Fruit fly (Drosophila melanogaster) whole organism, embryonic: ENCODE data around the gene CG16798.
A peak's percentile ranks its signal among the peaks of the same experiment; 100 is the strongest.

Experiments
- Atf6 ChIP-seq: fragments of 200-800 bp; sonication (Bioruptor generic); IDR thresholded peaks from 2 replicates; pipeline ENCODE4 v1.3.6; 2022; ENCODE audit warnings: missing biosample characterization, missing genetic modification characterization
- Bgb ChIP-seq: fragments of 200-800 bp; sonication (Bioruptor generic); IDR thresholded peaks from 2 replicates; pipeline ENCODE4 v1.3.6; 2022; ENCODE audit warnings: missing biosample characterization, missing genetic modification characterization; ENCODE audit not compliant: partially characterized antibody
- CG10959 ChIP-seq: fragments of 200-800 bp; sonication (Bioruptor generic); IDR thresholded peaks from 2 replicates; pipeline ENCODE4 v1.3.6; 2022; ENCODE audit warnings: missing biosample characterization, missing genetic modification characterization
- CG11398 ChIP-seq: fragments of 200-800 bp; sonication (Bioruptor generic); optimal IDR thresholded peaks from 2 replicates; lab custom pipeline; 2016; ENCODE audit warnings: missing biosample characterization, missing genetic modification characterization
- CG13775 ChIP-seq: fragments of 200-800 bp; sonication (Bioruptor generic); optimal IDR thresholded peaks from 3 replicates; lab custom pipeline; 2017; ENCODE audit warnings: missing biosample characterization, mild to moderate bottlenecking, missing genetic modification characterization
- CG15269 ChIP-seq: fragments of 200-800 bp; sonication (Bioruptor generic); optimal IDR thresholded peaks from 2 replicates; lab custom pipeline; 2018; ENCODE audit warnings: missing biosample characterization, mild to moderate bottlenecking, missing genetic modification characterization, moderate library complexity
- CG1602 ChIP-seq: fragments of 200-800 bp; sonication (Bioruptor generic); optimal IDR thresholded peaks from 3 replicates; lab custom pipeline; 2016; ENCODE audit warnings: missing biosample characterization, missing genetic modification characterization
- CG17328 ChIP-seq: fragments of 200-800 bp; sonication (Bioruptor generic); IDR thresholded peaks from 2 replicates; pipeline ENCODE4 v1.3.6; 2022; ENCODE audit warnings: missing biosample characterization, missing genetic modification characterization
- CG17612 ChIP-seq: fragments of 200-800 bp; sonication (Bioruptor generic); IDR thresholded peaks from 2 replicates; pipeline ENCODE4 v1.3.6; 2022; ENCODE audit warnings: missing biosample characterization, missing genetic modification characterization
- CG1792 ChIP-seq: fragments of 200-800 bp; sonication (Bioruptor generic); optimal IDR thresholded peaks from 2 replicates; lab custom pipeline; 2016; ENCODE audit warnings: missing biosample characterization, missing genetic modification characterization
- CG18619 ChIP-seq: fragments of 200-800 bp; sonication (Bioruptor generic); optimal IDR thresholded peaks from 3 replicates; lab custom pipeline; 2017; ENCODE audit warnings: missing biosample characterization, mild to moderate bottlenecking, missing genetic modification characterization
- CG2712 ChIP-seq: fragments of 200-800 bp; optimal IDR thresholded peaks from 3 replicates; lab custom pipeline; 2019; ENCODE audit warnings: missing biosample characterization, mild to moderate bottlenecking, missing genetic modification characterization, moderate library complexity
- CG3281 ChIP-seq: fragments of 200-800 bp; sonication (Bioruptor generic); optimal IDR thresholded peaks from 3 replicates; lab custom pipeline; 2017; ENCODE audit warnings: missing biosample characterization, mild to moderate bottlenecking, missing genetic modification characterization
- CG33557 ChIP-seq: fragments of 200-800 bp; sonication (Bioruptor generic); optimal IDR thresholded peaks from 2 replicates; lab custom pipeline; 2019; ENCODE audit warnings: missing biosample characterization, mild to moderate bottlenecking, missing genetic modification characterization, moderate library complexity
- CG42726 ChIP-seq: fragments of 200-800 bp; sonication (Bioruptor generic); IDR thresholded peaks from 2 replicates; pipeline ENCODE4 v1.3.6; 2022; ENCODE audit warnings: missing biosample characterization, missing genetic modification characterization; ENCODE audit not compliant: partially characterized antibody
- CG6254 ChIP-seq: fragments of 200-800 bp; sonication (Bioruptor generic); optimal IDR thresholded peaks from 3 replicates; lab custom pipeline; 2017; ENCODE audit warnings: mild to moderate bottlenecking, missing biosample characterization, missing genetic modification reagents, missing genetic modification characterization
- CG6689 ChIP-seq: fragments of 200-800 bp; sonication (Bioruptor generic); IDR thresholded peaks from 2 replicates; pipeline ENCODE4 v1.3.6; 2022; ENCODE audit warnings: missing biosample characterization, missing genetic modification characterization
- CG8281 ChIP-seq: fragments of 200-800 bp; sonication (Bioruptor generic); optimal IDR thresholded peaks from 2 replicates; lab custom pipeline; 2018; ENCODE audit warnings: missing biosample characterization, mild to moderate bottlenecking, missing genetic modification characterization, moderate library complexity
- CG8924 ChIP-seq: fragments of 200-800 bp; optimal IDR thresholded peaks from 3 replicates; lab custom pipeline; 2019; ENCODE audit warnings: missing biosample characterization, mild to moderate bottlenecking, missing genetic modification characterization, moderate library complexity
- CG9215 ChIP-seq: fragments of 200-800 bp; sonication (Bioruptor generic); IDR thresholded peaks from 2 replicates; pipeline ENCODE4 v1.3.6; 2022; ENCODE audit warnings: missing biosample characterization, missing genetic modification characterization
- CG9932 ChIP-seq: fragments of 200-800 bp; sonication (Bioruptor generic); IDR thresholded peaks from 2 replicates; pipeline ENCODE4 v1.3.6; 2022; ENCODE audit warnings: missing biosample characterization, missing genetic modification characterization
- Deaf1 ChIP-seq: fragments of 200-800 bp; optimal IDR thresholded peaks from 3 replicates; lab custom pipeline; 2019; ENCODE audit warnings: missing biosample characterization, mild to moderate bottlenecking, missing genetic modification characterization, moderate library complexity
- Dek ChIP-seq: fragments of 200-800 bp; sonication (Bioruptor generic); optimal IDR thresholded peaks from 3 replicates; lab custom pipeline; 2019; ENCODE audit warnings: missing biosample characterization, mild to moderate bottlenecking, missing genetic modification characterization, moderate library complexity
- Fer3 ChIP-seq: fragments of 200-800 bp; sonication (Bioruptor generic); optimal IDR thresholded peaks from 2 replicates; lab custom pipeline; 2018; ENCODE audit warnings: missing biosample characterization, mild to moderate bottlenecking, missing genetic modification characterization, moderate library complexity
- H2.0 ChIP-seq: fragments of 200-800 bp; sonication (Bioruptor generic); IDR thresholded peaks from 2 replicates; pipeline ENCODE4 v1.3.6; 2022; ENCODE audit warnings: missing biosample characterization, missing genetic modification characterization
- Mad ChIP-seq: fragments of 200-800 bp; sonication (Bioruptor generic); optimal IDR thresholded peaks from 2 replicates; lab custom pipeline; 2016; ENCODE audit warnings: missing biosample characterization, missing genetic modification characterization
- ato ChIP-seq: fragments of 200-800 bp; sonication (Bioruptor generic); IDR thresholded peaks from 2 replicates; pipeline ENCODE4 v1.3.6; 2022; ENCODE audit warnings: missing biosample characterization, missing genetic modification characterization; ENCODE audit not compliant: partially characterized antibody
- az2 ChIP-seq: fragments of 200-800 bp; sonication (Bioruptor generic); optimal IDR thresholded peaks from 3 replicates; lab custom pipeline; 2016; ENCODE audit warnings: missing biosample characterization, missing genetic modification characterization
- crp ChIP-seq, 2 experiments: fragments of 200-800 bp; sonication (Bioruptor generic); optimal IDR thresholded peaks; 2 replicates in 1 of 2; 3 replicates in 1 of 2; lab custom pipeline; 2017; ENCODE audit warnings: missing biosample characterization in 2 of 2, missing genetic modification characterization in 2 of 2, mild to moderate bottlenecking in 1 of 2, moderate library complexity in 1 of 2
- eve ChIP-seq, 2 experiments: fragments of >200 bp; optimal IDR thresholded peaks; 2 replicates each; lab custom pipeline; 2017; ENCODE audit warnings: missing biosample characterization in 2 of 2, missing genetic modification characterization in 2 of 2
- gcm ChIP-seq: fragments of 200-800 bp; sonication (Bioruptor generic); optimal IDR thresholded peaks from 2 replicates; lab custom pipeline; 2019; ENCODE audit warnings: missing biosample characterization, mild to moderate bottlenecking, missing genetic modification characterization, moderate library complexity
- gsb ChIP-seq: fragments of 200-800 bp; sonication (Bioruptor generic); IDR thresholded peaks from 2 replicates; pipeline ENCODE4 v1.3.6; 2022; ENCODE audit warnings: missing biosample characterization, missing genetic modification characterization
- ind ChIP-seq: fragments of 200-800 bp; sonication (Bioruptor generic); optimal IDR thresholded peaks from 3 replicates; lab custom pipeline; 2016; ENCODE audit warnings: missing biosample characterization, missing genetic modification characterization
- inv ChIP-seq: fragments of 200-800 bp; sonication (Bioruptor generic); IDR thresholded peaks from 2 replicates; pipeline ENCODE4 v1.3.6; 2022; ENCODE audit warnings: missing biosample characterization, missing genetic modification characterization; ENCODE audit not compliant: partially characterized antibody
- kay ChIP-seq: fragments of 200-800 bp; sonication (Bioruptor generic); optimal IDR thresholded peaks from 2 replicates; lab custom pipeline; 2016; ENCODE audit warnings: missing biosample characterization, missing genetic modification characterization
- kni ChIP-seq: fragments of 200-800 bp; sonication (Bioruptor generic); optimal IDR thresholded peaks from 3 replicates; lab custom pipeline; 2017; ENCODE audit warnings: mild to moderate bottlenecking, missing biosample characterization, missing genetic modification reagents, missing genetic modification characterization
- knrl ChIP-seq: fragments of 200-800 bp; sonication (Bioruptor generic); IDR thresholded peaks from 3 replicates; pipeline ENCODE4 v1.3.6; 2022; ENCODE audit warnings: missing biosample characterization, missing genetic modification characterization; ENCODE audit not compliant: partially characterized antibody
- odd ChIP-seq: fragments of 200-800 bp; sonication (Bioruptor generic); optimal IDR thresholded peaks from 2 replicates; lab custom pipeline; 2017; ENCODE audit warnings: missing biosample characterization, mild to moderate bottlenecking, missing genetic modification characterization
- pan ChIP-seq, 4 experiments: fragments of >200 bp in 3 of 4; fragments of 200-800 bp in 1 of 4; sonication (Bioruptor generic) in 1 of 4; optimal IDR thresholded peaks in 3 of 4; IDR thresholded peaks in 1 of 4; 2 replicates each; pipeline versions ENCODE4 v1.3.6 to Lab custom; 2017 to 2022; ENCODE audit warnings: missing biosample characterization in 2 of 4, missing genetic modification characterization in 2 of 4, mixed read lengths in 1 of 4
- pzg ChIP-seq: fragments of 200-800 bp; sonication (Bioruptor generic); optimal IDR thresholded peaks from 3 replicates; lab custom pipeline; 2018; ENCODE audit warnings: missing biosample characterization, mild to moderate bottlenecking, missing genetic modification characterization, moderate library complexity
- row ChIP-seq: fragments of 200-800 bp; sonication (Bioruptor generic); IDR thresholded peaks from 3 replicates; pipeline ENCODE4 v1.3.6; 2022; ENCODE audit warnings: missing biosample characterization, missing genetic modification characterization
- schlank ChIP-seq: fragments of 200-800 bp; sonication (Bioruptor generic); optimal IDR thresholded peaks from 2 replicates; lab custom pipeline; 2018; ENCODE audit warnings: missing biosample characterization, mild to moderate bottlenecking, missing genetic modification characterization
- sens-2 ChIP-seq: fragments of 200-800 bp; sonication (Bioruptor generic); IDR thresholded peaks from 2 replicates; pipeline ENCODE4 v1.3.6; 2022; ENCODE audit warnings: missing biosample characterization, missing genetic modification characterization
- stwl ChIP-seq: fragments of 200-800 bp; sonication (Bioruptor generic); optimal IDR thresholded peaks from 3 replicates; lab custom pipeline; 2018; ENCODE audit warnings: missing biosample characterization, mild to moderate bottlenecking, missing genetic modification characterization, moderate library complexity
- tap ChIP-seq: fragments of 200-800 bp; optimal IDR thresholded peaks from 3 replicates; lab custom pipeline; 2019; ENCODE audit warnings: missing biosample characterization, mild to moderate bottlenecking, missing genetic modification characterization, moderate library complexity
- tin ChIP-seq: fragments of 200-800 bp; sonication (Bioruptor generic); optimal IDR thresholded peaks from 3 replicates; lab custom pipeline; 2016; ENCODE audit warnings: missing biosample characterization, missing genetic modification characterization
- zen ChIP-seq: fragments of 200-800 bp; sonication (Bioruptor generic); optimal IDR thresholded peaks from 3 replicates; lab custom pipeline; 2018; ENCODE audit warnings: missing biosample characterization, mild to moderate bottlenecking, missing genetic modification characterization, moderate library complexity

The CG16798 gene

dm6 chr2L:20416754-20417563, 34.8 kb upstream of the CG16798 start, which contains the start of the genes CG10949 and Arpc2 (continued):
- TF ChIP-seq gsb (GFP tag; lab: Robert Waterston, UW) (no peak), CG15269 (tag; lab: Kevin White, UChicago) (peak; percentile 75), Atf6 (GFP tag; lab: Robert Waterston, UW) (no peak), CG6254 (GFP tag; lab: Kevin White, UChicago) (peak; percentile 12), CG8924 (tag; lab: Kevin White, UChicago) (peak; percentile 64), ind (GFP tag; lab: Kevin White, UChicago) (peak; percentile 56), stwl (tag; lab: Kevin White, UChicago) (peak; percentile 66), crp (GFP tag; optimal IDR thresholded peaks at IDR 0.05; lab: Kevin White, UChicago) (peak; percentile 39 to 80), kay (GFP tag; lab: Kevin White, UChicago) (no peak), Mad (GFP tag; lab: Kevin White, UChicago) (peak; percentile 8), CG6689 (GFP tag; lab: Robert Waterston, UW) (peak; percentile 48; the same call in 1 of the 2 replicates), eve (GFP tag; optimal IDR thresholded peaks at IDR 0.05; lab: Kevin White, UChicago) (no peak), Deaf1 (tag; lab: Kevin White, UChicago) (peak; percentile 31), H2.0 (GFP tag; lab: Robert Waterston, UW) (peak; percentile 38; the same call in 1 of the 2 replicates), CG2712 (peak; percentile 75), CG17328 (no peak), CG13775 (GFP tag; lab: Kevin White, UChicago) (peak; percentile 65), pzg (GFP tag; lab: Kevin White, UChicago) (peak; percentile 50), tap (tag; lab: Kevin White, UChicago) (peak; percentile 60), knrl (peak; percentile 64; the same call in 2 of the 3 replicates), ato (GFP tag; lab: Robert Waterston, UW) (peak; percentile 47), CG33557 (GFP tag; lab: Kevin White, UChicago) (peak; percentile 60), CG1792 (GFP tag; lab: Kevin White, UChicago) (no peak), kni (GFP tag; lab: Kevin White, UChicago) (peak; percentile 76), gcm (peak; percentile 10), CG8281 (peak; percentile 52), CG9215 (GFP tag; lab: Robert Waterston, UW) (peak; percentile 72), sens-2 (GFP tag; lab: Robert Waterston, UW) (no peak), CG17612 (GFP tag; lab: Robert Waterston, UW) (no peak), zen (tag; lab: Kevin White, UChicago) (peak; percentile 32), CG11398 (GFP tag; lab: Kevin White, UChicago) (no peak), CG18619 (GFP tag; lab: Kevin White, UChicago) (peak; percentile 38), Dek (tag; lab: Kevin White, UChicago) (peak; percentile 69), row (GFP tag; lab: Robert Waterston, UW) (peak; percentile 86), schlank (tag; lab: Kevin White, UChicago) (no peak), pan (optimal IDR thresholded peaks at IDR 0.05; lab: Kevin White, UChicago) (no peak), pan (GFP tag; optimal IDR thresholded peaks at IDR 0.05 in 1 of 2, IDR thresholded peaks at IDR 0.05 in 1 of 2) (peak in 1 of 2 experiments; percentile 35), tin (peak; percentile 46), inv (GFP tag; lab: Robert Waterston, UW) (peak; percentile 60; the same call in 1 of the 2 replicates), CG10959 (GFP tag; lab: Robert Waterston, UW) (no peak), Fer3 (peak; percentile 44), CG1602 (GFP tag; lab: Kevin White, UChicago) (peak; percentile 20), Bgb (peak; percentile 38; the same call in 1 of the 2 replicates), CG9932 (peak; percentile 63), az2 (GFP tag; lab: Kevin White, UChicago) (peak; percentile 52), CG42726 (GFP tag; lab: Robert Waterston, UW) (peak; percentile 73), CG3281 (GFP tag; lab: Kevin White, UChicago) (peak; percentile 7), odd (GFP tag; lab: Kevin White, UChicago) (peak; percentile 8)
